Worm (Caenorhabditis elegans): ENCODE measurements around the gene F49E2.5.
A peak's percentile ranks its signal among the peaks of the same experiment; 100 is the strongest.

Gene F49E2.5

DNA sequence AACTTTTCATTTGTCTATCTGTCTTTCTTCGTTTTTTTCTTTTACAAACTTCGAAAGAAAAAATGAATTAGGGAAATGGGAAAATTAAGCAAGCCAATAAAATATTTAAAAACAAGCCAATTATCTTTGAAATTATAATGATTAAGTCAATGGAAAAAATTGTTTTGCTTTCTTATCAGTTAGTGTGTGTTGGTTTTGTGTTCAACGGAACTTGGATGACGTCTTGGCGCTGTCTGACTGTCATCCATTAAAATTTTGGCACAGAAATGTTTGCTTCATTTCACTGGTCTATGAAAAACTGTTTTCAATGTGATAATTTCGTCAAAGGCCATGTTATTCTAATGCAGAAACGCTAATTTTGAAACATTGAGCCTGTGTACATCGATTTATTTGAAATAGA, 7.1 kb downstream of the F49E2.5 start:
- TF ChIP-seq mep-1 (tag; optimal IDR thresholded peaks at IDR 0.05) (peak; percentile 6), lin-35 (GFP tag; optimal IDR thresholded peaks at IDR 0.05) (no peak)

ce11 chrX:9551112-9551511, 7.7 kb downstream of the F49E2.5 start:
- TF ChIP-seq ceh-8 (GFP tag; optimal IDR thresholded peaks at IDR 0.05) (no peak), swsn-7 (tag; optimal IDR thresholded peaks at IDR 0.05) (peak; percentile 29), lin-13 (GFP tag; optimal IDR thresholded peaks at IDR 0.05) (peak; percentile 3), ceh-90 (tag; optimal IDR thresholded peaks at IDR 0.05) (no peak), tbx-2 (tag; optimal IDR thresholded peaks at IDR 0.05) (peak; percentile 31), alr-1 (tag; optimal IDR thresholded peaks at IDR 0.05; ENCODE audit: borderline replicate concordance) (no peak), ceh-82 (tag; optimal IDR thresholded peaks at IDR 0.05) (peak in 1 of 3 experiments; percentile 39), mep-1 (tag; optimal IDR thresholded peaks at IDR 0.05) (peak; percentile 64), nhr-85 (tag) (peak; percentile 91), jun-1 (tag; optimal IDR thresholded peaks at IDR 0.05) (peak; percentile 34), nhr-20 (tag; optimal IDR thresholded peaks at IDR 0.05) (peak; percentile 54), nhr-90 (tag; optimal IDR thresholded peaks at IDR 0.05; ENCODE audit: poor library complexity) (peak; percentile 18), fkh-10 (GFP tag; optimal IDR thresholded peaks at IDR 0.05) (peak; percentile 29), lsy-2 (tag; optimal IDR thresholded peaks at IDR 0.05) (peak in 1 of 2 experiments; percentile 30), rnt-1 (tag; optimal IDR thresholded peaks at IDR 0.05) (peak; percentile 24), lin-14 (GFP tag; optimal IDR thresholded peaks at IDR 0.05) (peak; percentile 97), blmp-1 (tag; optimal IDR thresholded peaks at IDR 0.05) (peak; percentile 70), mab-9 (GFP tag; IDR thresholded peaks at IDR 0.05) (peak; percentile 29; the same call in 1 of the 2 replicates), nhr-71 (tag; optimal IDR thresholded peaks at IDR 0.05) (peak; percentile 66), ces-1 (GFP tag; optimal IDR thresholded peaks at IDR 0.05) (no peak), elt-2 (tag; optimal IDR thresholded peaks at IDR 0.05) (no peak), ets-5 (GFP tag; IDR thresholded peaks at IDR 0.05) (no peak), efl-1 (optimal IDR thresholded peaks at IDR 0.05) (peak; percentile 12 to 19), efl-1 (GFP tag; optimal IDR thresholded peaks at IDR 0.05 in 1 of 2) (peak in 1 of 2 experiments; percentile 66), elt-3 (tag; optimal IDR thresholded peaks at IDR 0.05) (peak in 1 of 6 experiments; percentile 14), skn-1 (tag; optimal IDR thresholded peaks at IDR 0.05) (peak; percentile 29), mdl-1 (tag; optimal IDR thresholded peaks at IDR 0.05) (peak in 1 of 2 experiments; percentile 59), snu-23 (GFP tag; optimal IDR thresholded peaks at IDR 0.05) (peak; percentile 66), nhr-19 (GFP tag; conservative IDR thresholded peaks at IDR 0.05) (0 out of 2 replicates have a peak, but pooled peaks have one; percentile 3), dsc-1 (tag; optimal IDR thresholded peaks at IDR 0.05) (no peak), unc-98 (GFP tag; IDR thresholded peaks at IDR 0.05) (no peak), nhr-47 (tag; optimal IDR thresholded peaks at IDR 0.05) (peak; percentile 33), dpl-1 (GFP tag; optimal IDR thresholded peaks at IDR 0.05) (peak in 1 of 3 experiments; percentile 3), ztf-4 (tag; optimal IDR thresholded peaks at IDR 0.05) (peak; percentile 18), efl-3 (GFP tag; optimal IDR thresholded peaks at IDR 0.05) (no peak), C16A3.4 (tag; optimal IDR thresholded peaks at IDR 0.05) (peak; percentile 37), xbp-1 (tag; optimal IDR thresholded peaks at IDR 0.05) (peak; percentile 21)

ce11 chrX:9552404-9552803, 9.0 kb downstream of the F49E2.5 start:
- TF ChIP-seq F16B12.6 (tag; optimal IDR thresholded peaks at IDR 0.05): no peak
- TF ChIP-seq pqm-1 (tag; optimal IDR thresholded peaks at IDR 0.05): no peak
- TF ChIP-seq fkh-4 (tag; optimal IDR thresholded peaks at IDR 0.05; ENCODE audit: borderline replicate concordance): no peak
- TF ChIP-seq lir-3 (tag; optimal IDR thresholded peaks at IDR 0.05; ENCODE audit: poor library complexity): no peak
- peak; percentile 68 for TF ChIP-seq nhr-20 (tag; optimal IDR thresholded peaks at IDR 0.05)
- TF ChIP-seq nhr-85 (tag): peak; percentile 76
- TF ChIP-seq lsy-2 (tag; optimal IDR thresholded peaks at IDR 0.05): peak in 1 of 2 experiments; percentile 22
- TF ChIP-seq fos-1 (tag; optimal IDR thresholded peaks at IDR 0.05): no peak
- TF ChIP-seq zip-4 (GFP tag; optimal IDR thresholded peaks at IDR 0.05): no peak
- peak in 1 of 6 experiments; percentile 8 for TF ChIP-seq elt-3 (tag; optimal IDR thresholded peaks at IDR 0.05)
- TF ChIP-seq ztf-11 (tag; optimal IDR thresholded peaks at IDR 0.05): peak in 1 of 2 experiments; percentile 2
- peak; percentile 57 for TF ChIP-seq nhr-71 (tag; optimal IDR thresholded peaks at IDR 0.05)
- peak; percentile 42 for TF ChIP-seq swsn-7 (tag; optimal IDR thresholded peaks at IDR 0.05)
- no peak for TF ChIP-seq pax-3 (tag; optimal IDR thresholded peaks at IDR 0.05)
- peak; percentile 58 for TF ChIP-seq rnt-1 (tag; optimal IDR thresholded peaks at IDR 0.05)
- TF ChIP-seq skn-1 (tag; optimal IDR thresholded peaks at IDR 0.05): peak; percentile 29
- TF ChIP-seq nhr-28 (tag; optimal IDR thresholded peaks at IDR 0.05): no peak
- no peak for TF ChIP-seq hlh-4 (tag; optimal IDR thresholded peaks at IDR 0.05)
- no peak for TF ChIP-seq snpc-4 (tag; optimal IDR thresholded peaks at IDR 0.05)
- peak; percentile 77 for TF ChIP-seq lin-14 (GFP tag; optimal IDR thresholded peaks at IDR 0.05)
- no peak for TF ChIP-seq unc-30 (tag; optimal IDR thresholded peaks at IDR 0.05)
